Worm (Caenorhabditis elegans) whole organism, L1 larva: ENCODE data around the gene F44D12.6.

ENCODE experiments used
- C04F5.9 ChIP-seq: sonication (generic microtip); optimal IDR thresholded peaks from 2 replicates; lab custom pipeline; 2016; ENCODE audit warnings: missing genetic modification characterization, missing compliant biosample characterization
- nhr-20 ChIP-seq: sonication (generic microtip); optimal IDR thresholded peaks from 2 replicates; lab custom pipeline; 2016; ENCODE audit warnings: mild to moderate bottlenecking, missing genetic modification characterization, missing compliant biosample characterization
- nhr-28 ChIP-seq: fragments of 150-350 bp; optimal IDR thresholded peaks from 2 replicates; lab custom pipeline; 2014; ENCODE audit warnings: missing biosample characterization, missing genetic modification characterization
- nhr-77 ChIP-seq: fragments of 150-350 bp; optimal IDR thresholded peaks from 2 replicates; lab custom pipeline; 2014; ENCODE audit warnings: missing biosample characterization, missing genetic modification characterization
- pqm-1 ChIP-seq: sonication (generic microtip); optimal IDR thresholded peaks from 3 replicates; lab custom pipeline; 2017; ENCODE audit warnings: missing biosample characterization, missing genetic modification characterization
- skn-1 ChIP-seq: fragments of 150-350 bp; optimal IDR thresholded peaks from 2 replicates; lab custom pipeline; 2014; ENCODE audit warnings: missing biosample characterization, missing genetic modification characterization
- sox-4 ChIP-seq: sonication (generic microtip); optimal IDR thresholded peaks from 2 replicates; lab custom pipeline; 2016; ENCODE audit warnings: missing genetic modification characterization, missing compliant biosample characterization
- sup-37 ChIP-seq: fragments of 200-800 bp; sonication (Bioruptor generic); optimal IDR thresholded peaks from 2 replicates; lab custom pipeline; 2018; ENCODE audit warnings: mild to moderate bottlenecking, missing genetic modification characterization, missing compliant biosample characterization
- ztf-4 ChIP-seq: fragments of 150-350 bp; optimal IDR thresholded peaks from 2 replicates; lab custom pipeline; 2014; ENCODE audit warnings: missing biosample characterization, missing genetic modification characterization

DNA sequence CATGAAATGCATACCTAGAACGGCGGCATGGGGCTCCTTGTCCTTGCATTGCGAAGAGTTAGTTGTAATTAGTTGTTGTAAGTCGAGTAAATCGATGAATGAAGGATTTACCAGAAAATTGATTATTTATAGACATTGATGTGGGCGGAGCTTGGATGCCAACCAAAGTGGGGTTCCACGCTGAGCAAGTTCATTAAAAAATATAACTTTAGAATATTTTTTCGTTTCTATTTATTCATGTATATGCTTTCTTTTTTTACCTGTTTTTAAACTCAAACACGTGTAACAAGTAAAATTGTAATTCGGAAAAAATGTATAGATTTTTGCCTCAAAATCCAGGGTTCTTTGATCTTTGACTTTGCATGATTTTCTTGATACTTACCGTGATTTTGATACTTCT, 5.6 kb upstream of the F44D12.6 start, which contains the start of gene gipc-2:
- TF ChIP-seq skn-1 (tag; lab: Kevin White, UChicago) (no peak), nhr-77 (tag; lab: Kevin White, UChicago) (no peak), nhr-20 (tag; lab: Kevin White, UChicago) (no peak), pqm-1 (no peak), ztf-4 (tag; lab: Kevin White, UChicago) (no peak), sox-4 (tag; lab: Kevin White, UChicago) (no peak), C04F5.9 (no peak), sup-37 (GFP tag; lab: Kevin White, UChicago) (no peak), nhr-28 (tag; lab: Kevin White, UChicago) (no peak)
